Worm (Caenorhabditis elegans): ENCODE data around the gene pbs-3.

pbs-3 gene

DNA sequence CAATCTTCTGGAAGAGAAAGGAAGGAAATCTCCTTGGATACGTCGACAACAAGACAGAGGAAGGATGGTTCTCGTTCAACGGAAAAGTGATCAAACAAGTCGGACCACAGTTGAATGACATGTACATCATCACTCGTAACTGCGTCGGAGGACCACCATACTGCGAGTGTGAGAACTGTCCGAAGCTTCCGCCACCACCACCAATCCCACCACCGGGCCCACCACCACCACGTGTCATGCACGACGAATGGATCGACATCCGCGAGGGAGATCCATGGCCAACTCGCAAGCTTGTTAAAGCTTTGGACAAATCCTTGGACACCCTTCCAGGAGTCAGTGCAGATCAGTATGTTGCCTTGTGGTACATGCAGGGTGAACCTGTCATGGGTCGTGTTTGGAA is 23.9 kb downstream of the pbs-3 start:
- no peak for TF ChIP-seq nhr-12 (tag; optimal IDR thresholded peaks at IDR 0.05)
- TF ChIP-seq sea-2 (GFP tag; optimal IDR thresholded peaks at IDR 0.05): no peak
- TF ChIP-seq fos-1 (tag; optimal IDR thresholded peaks at IDR 0.05): no peak

DNA sequence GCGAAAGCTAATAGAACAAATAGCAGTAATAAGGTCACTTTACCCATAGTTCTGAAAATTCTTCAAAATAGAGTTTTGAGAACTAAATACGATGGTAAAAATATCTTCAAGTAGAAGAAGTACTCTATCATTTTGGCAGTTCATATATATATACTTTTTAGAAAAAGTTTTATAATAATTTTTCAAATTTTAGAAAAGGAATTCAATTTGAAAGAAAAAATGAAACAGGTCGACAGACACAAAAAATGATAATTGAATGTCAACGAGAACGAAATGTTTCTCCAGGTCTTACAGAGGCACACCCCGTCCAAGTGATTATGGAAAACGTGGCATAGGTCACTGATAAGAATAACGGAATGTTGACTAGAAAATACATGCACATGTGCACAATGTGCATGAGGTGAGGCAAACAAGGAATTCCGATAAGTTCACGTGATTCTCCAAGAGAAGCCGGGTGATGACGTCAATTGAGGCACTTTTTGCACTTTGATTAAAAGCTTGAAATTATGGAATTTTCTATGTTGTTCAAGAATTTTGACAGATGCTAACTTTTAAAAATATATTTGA is 29.9 kb downstream of the pbs-3 start, which contains the start of gene aagr-2:
Gene aagr-2, minus strand, starts transcription at position 51 of the 567 bp plus-strand sequence.
- TF ChIP-seq ceh-82 (tag; optimal IDR thresholded peaks at IDR 0.05): no peak
- TF ChIP-seq nhr-23 (tag; optimal IDR thresholded peaks at IDR 0.05): no peak
- TF ChIP-seq aly-2 (tag; optimal IDR thresholded peaks at IDR 0.05): no peak
- no peak for TF ChIP-seq egl-5 (tag; optimal IDR thresholded peaks at IDR 0.05)
- TF ChIP-seq nhr-11 (tag; optimal IDR thresholded peaks at IDR 0.05): no peak
- no peak for TF ChIP-seq nhr-76 (tag; optimal IDR thresholded peaks at IDR 0.05)
- no peak for TF ChIP-seq ceh-9 (tag; optimal IDR thresholded peaks at IDR 0.05)
- no peak for TF ChIP-seq eor-1 (tag; optimal IDR thresholded peaks at IDR 0.05)
- TF ChIP-seq egl-27 (tag; optimal IDR thresholded peaks at IDR 0.05): no peak
- TF ChIP-seq nhr-77 (tag; optimal IDR thresholded peaks at IDR 0.05): no peak
- TF ChIP-seq jun-1 (tag; optimal IDR thresholded peaks at IDR 0.05): peak; percentile 76
- TF ChIP-seq ztf-11 (tag; optimal IDR thresholded peaks at IDR 0.05): no peak
- peak; percentile 74 for TF ChIP-seq pha-4 (tag; optimal IDR thresholded peaks at IDR 0.05)
- no peak for TF ChIP-seq snpc-4 (tag; optimal IDR thresholded peaks at IDR 0.05)
- peak; percentile 96 for TF ChIP-seq pqm-1 (tag; optimal IDR thresholded peaks at IDR 0.05)
- TF ChIP-seq ceh-16 (tag; optimal IDR thresholded peaks at IDR 0.05): no peak
- no peak for TF ChIP-seq nhr-28 (tag; optimal IDR thresholded peaks at IDR 0.05)
- no peak for TF ChIP-seq daf-12 (tag; optimal IDR thresholded peaks at IDR 0.05)
- peak; percentile 100 for TF ChIP-seq elt-2 (tag; optimal IDR thresholded peaks at IDR 0.05)
- no peak for TF ChIP-seq nhr-12 (tag; optimal IDR thresholded peaks at IDR 0.05)
- TF ChIP-seq zag-1 (tag; optimal IDR thresholded peaks at IDR 0.05): no peak
- no peak for TF ChIP-seq unc-39 (tag; optimal IDR thresholded peaks at IDR 0.05)

DNA sequence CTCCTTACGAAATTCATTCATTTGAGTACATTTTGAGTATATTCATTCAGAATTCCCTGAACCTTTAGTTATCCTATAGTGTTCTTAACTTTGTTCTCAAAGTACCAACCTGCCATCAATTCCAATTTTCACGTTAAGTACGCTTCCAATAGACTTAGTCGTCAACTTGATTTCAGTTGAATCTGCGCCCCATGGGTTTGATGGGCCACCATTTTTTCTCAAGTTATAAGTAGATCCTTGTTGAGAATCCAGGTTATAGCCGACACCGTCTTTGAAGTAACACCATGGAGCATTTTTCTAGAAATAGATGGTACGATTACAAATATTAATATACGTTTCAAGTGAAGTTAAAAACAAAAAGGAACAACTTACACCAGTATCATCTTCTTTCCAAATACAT is 30.5 kb downstream of the pbs-3 start:
- TF ChIP-seq fkh-2 (tag; optimal IDR thresholded peaks at IDR 0.05) (no peak), eor-1 (tag; optimal IDR thresholded peaks at IDR 0.05) (no peak), ceh-16 (tag; optimal IDR thresholded peaks at IDR 0.05) (no peak), snpc-4 (tag; optimal IDR thresholded peaks at IDR 0.05) (no peak), nhr-237 (tag; optimal IDR thresholded peaks at IDR 0.05) (no peak), elt-1 (tag; optimal IDR thresholded peaks at IDR 0.05) (no peak), ztf-4 (tag; optimal IDR thresholded peaks at IDR 0.05) (no peak), nhr-12 (tag; optimal IDR thresholded peaks at IDR 0.05) (no peak), ceh-28 (tag; optimal IDR thresholded peaks at IDR 0.05) (no peak), skn-1 (tag; optimal IDR thresholded peaks at IDR 0.05) (no peak), nhr-77 (tag; optimal IDR thresholded peaks at IDR 0.05) (no peak), nhr-25 (tag; optimal IDR thresholded peaks at IDR 0.05) (no peak), nfya-1 (tag; optimal IDR thresholded peaks at IDR 0.05; ENCODE audit: insufficient read depth) (no peak), egl-5 (tag; optimal IDR thresholded peaks at IDR 0.05) (no peak), nhr-28 (tag; optimal IDR thresholded peaks at IDR 0.05) (no peak), tbx-2 (tag; optimal IDR thresholded peaks at IDR 0.05) (no peak), ceh-82 (tag; optimal IDR thresholded peaks at IDR 0.05) (no peak)

DNA sequence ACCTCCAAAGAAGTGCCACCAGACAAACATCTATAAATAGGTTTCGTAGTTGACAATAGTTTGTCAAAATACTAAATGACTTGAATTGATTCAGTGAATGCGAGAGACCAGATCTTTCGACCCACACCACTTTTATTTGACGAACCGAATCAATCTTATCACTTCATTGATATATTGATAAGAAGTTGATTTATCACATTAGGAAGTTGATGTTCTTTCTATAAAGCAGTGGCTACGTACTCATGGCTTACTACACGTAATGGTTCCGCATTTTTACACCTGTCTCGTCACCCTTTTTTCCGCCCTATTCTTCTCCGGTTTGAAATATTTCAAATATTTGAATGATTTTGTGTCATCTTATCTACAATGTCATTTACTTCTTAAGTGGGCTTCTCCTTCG is 34.6 kb downstream of the pbs-3 start:
- no peak for TF ChIP-seq tbx-2 (tag; optimal IDR thresholded peaks at IDR 0.05)
- TF ChIP-seq nhr-25 (tag; optimal IDR thresholded peaks at IDR 0.05): peak; percentile 11
- peak; percentile 80 for TF ChIP-seq elt-2 (tag; optimal IDR thresholded peaks at IDR 0.05)
- peak; percentile 32 for TF ChIP-seq pqm-1 (tag; optimal IDR thresholded peaks at IDR 0.05)
- TF ChIP-seq nhr-28 (tag; optimal IDR thresholded peaks at IDR 0.05): no peak

DNA sequence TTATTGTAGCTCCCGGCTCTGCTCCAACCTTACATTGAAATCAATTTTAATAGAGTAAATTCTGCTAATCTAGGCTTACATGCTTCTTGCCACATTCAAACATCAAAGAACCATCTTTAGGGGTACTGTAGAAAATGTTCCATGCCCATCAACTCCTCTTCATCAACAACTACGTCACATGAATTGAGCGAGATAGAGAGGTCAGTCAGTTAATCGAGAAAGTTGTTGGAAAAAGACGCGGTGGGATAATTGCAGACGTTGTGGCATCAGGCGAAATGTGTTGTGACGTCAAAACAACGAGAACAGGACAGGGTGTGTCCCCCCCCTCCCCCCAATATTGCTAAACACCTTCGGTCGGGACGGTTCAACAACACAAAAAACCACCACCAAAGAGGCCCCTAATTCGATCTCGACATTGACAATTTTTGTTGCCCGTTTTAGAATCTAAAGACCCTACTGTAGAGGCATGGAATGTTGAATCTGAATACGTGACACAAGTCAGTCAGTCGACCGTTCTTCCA is 36.7 kb downstream of the pbs-3 start:
- TF ChIP-seq eor-1 (tag; optimal IDR thresholded peaks at IDR 0.05) (no peak), R02D3.7 (tag; optimal IDR thresholded peaks at IDR 0.05) (no peak), nhr-25 (tag; optimal IDR thresholded peaks at IDR 0.05) (peak; percentile 32)
